Fruit fly (Drosophila melanogaster) Kc167 (cell line): ENCODE measurements around the gene Snoo.

Experiments
- Myc ChIP-seq: fragments of >200 bp; optimal IDR thresholded peaks from 2 replicates; lab custom pipeline; 2017; ENCODE audit warnings: missing external identifiers
- h ChIP-seq: fragments of >200 bp; optimal IDR thresholded peaks from 3 replicates; lab custom pipeline; 2018; ENCODE audit warnings: missing external identifiers
- insv ChIP-seq: fragments of >200 bp; optimal IDR thresholded peaks from 3 replicates; lab custom pipeline; 2018; ENCODE audit warnings: missing external identifiers
- psq ChIP-seq: fragments of >200 bp; optimal IDR thresholded peaks from 2 replicates; lab custom pipeline; 2017; ENCODE audit warnings: missing external identifiers
- ttk ChIP-seq: sonication (Bioruptor generic); optimal IDR thresholded peaks from 2 replicates; lab custom pipeline; 2017; ENCODE audit warnings: missing external identifiers

dm6 chr2L:7945037-7945436 is 39.0 kb downstream of the Snoo start:
- TF ChIP-seq ttk, result no peak
- TF ChIP-seq insv (lab: Kevin White, UChicago), result no peak
- no peak for TF ChIP-seq Myc
- no peak for TF ChIP-seq psq (lab: Kevin White, UChicago)
- TF ChIP-seq h (lab: Kevin White, UChicago), result no peak
